Comparison of ENCODE assay signal across 1 fruit fly cellular context in genomic region chr2L:13004059-13004870, dm6.
A peak's percentile ranks its signal among the peaks of the same experiment; 100 is the strongest.
TF ChIP-seq lines count a peak whose summit lies in the region.

TSS of gene Vha68-1 (minus strand) at chr2L:13004107.
TSS of gene mTor (plus strand) at chr2L:13004480.

TF ChIP-seq in whole organism, embryonic, 481 proteins besides CTCF, POLR2A, EP300 and RAD21 (continued from another document and continues in another):
- TF ChIP-seq vfl (GFP tag; optimal IDR thresholded peaks at IDR 0.05; lab: Kevin White, UChicago) (peak; percentile 64), tup (GFP tag; optimal IDR thresholded peaks at IDR 0.05; lab: Kevin White, UChicago) (no peak), CG13624 (GFP tag; optimal IDR thresholded peaks at IDR 0.05; lab: Kevin White, UChicago) (no peak), pros (GFP tag; optimal IDR thresholded peaks at IDR 0.05; lab: Kevin White, UChicago) (no peak), CG6254 (GFP tag; optimal IDR thresholded peaks at IDR 0.05; lab: Kevin White, UChicago) (no peak), CG32772 (GFP tag; IDR thresholded peaks at IDR 0.05; lab: Robert Waterston, UW) (peak; percentile 77), Camta (GFP tag; optimal IDR thresholded peaks at IDR 0.05; lab: Kevin White, UChicago) (peak; percentile 36), bbx (GFP tag; IDR thresholded peaks at IDR 0.05; lab: Robert Waterston, UW; ENCODE audit: partially characterized antibody) (peak; percentile 75), sqz (GFP tag; optimal IDR thresholded peaks at IDR 0.05; lab: Kevin White, UChicago) (no peak), knrl (GFP tag; IDR thresholded peaks at IDR 0.05; lab: Robert Waterston, UW; ENCODE audit: partially characterized antibody) (peak; percentile 91), fru (optimal IDR thresholded peaks at IDR 0.05; lab: Kevin White, UChicago) (no peak), CG18476 (GFP tag; optimal IDR thresholded peaks at IDR 0.05; lab: Kevin White, UChicago) (peak; percentile 49), cad (GFP tag; optimal IDR thresholded peaks at IDR 0.05; lab: Kevin White, UChicago) (no peak), CG7372 (GFP tag; IDR thresholded peaks at IDR 0.05; lab: Robert Waterston, UW) (peak; percentile 64), slbo (GFP tag; IDR thresholded peaks at IDR 0.05; lab: Robert Waterston, UW) (peak; percentile 92), fu2 (GFP tag; optimal IDR thresholded peaks at IDR 0.05; lab: Kevin White, UChicago) (peak; percentile 74), otp (GFP tag; IDR thresholded peaks at IDR 0.05; lab: Robert Waterston, UW) (0 out of 3 replicates have a peak, but pooled peaks have one; percentile 7), zfh1 (GFP tag; IDR thresholded peaks at IDR 0.05; lab: Robert Waterston, UW) (peak; percentile 80), rib (GFP tag; IDR thresholded peaks at IDR 0.05; lab: Robert Waterston, UW) (peak; percentile 61), fd96Cb (tag; optimal IDR thresholded peaks at IDR 0.05; lab: Kevin White, UChicago) (peak; percentile 77), sc (optimal IDR thresholded peaks at IDR 0.05; lab: Kevin White, UChicago) (no peak), sc (GFP tag; optimal IDR thresholded peaks at IDR 0.05; lab: Kevin White, UChicago) (peak; percentile 68), ara (GFP tag; IDR thresholded peaks at IDR 0.05; lab: Robert Waterston, UW) (peak; percentile 53; the same call in 1 of the 2 replicates), D (optimal IDR thresholded peaks at IDR 0.05; lab: Kevin White, UChicago) (no peak), D (GFP tag; optimal IDR thresholded peaks at IDR 0.05; lab: Kevin White, UChicago) (peak; percentile 42), CoRest (tag; optimal IDR thresholded peaks at IDR 0.05; lab: Kevin White, UChicago) (peak; percentile 90), MTF-1 (GFP tag; optimal IDR thresholded peaks at IDR 0.05; lab: Kevin White, UChicago; ENCODE audit: borderline replicate concordance) (no peak), B-H1 (GFP tag; IDR thresholded peaks at IDR 0.05; lab: Robert Waterston, UW) (peak; percentile 68), sd (tag; optimal IDR thresholded peaks at IDR 0.05; lab: Kevin White, UChicago) (no peak), CG8089 (GFP tag; optimal IDR thresholded peaks at IDR 0.05; lab: Kevin White, UChicago) (peak; percentile 56), CG30403 (GFP tag; optimal IDR thresholded peaks at IDR 0.05; lab: Kevin White, UChicago) (peak; percentile 86), sens-2 (GFP tag; IDR thresholded peaks at IDR 0.05; lab: Robert Waterston, UW) (peak; percentile 22; the same call in 1 of the 2 replicates), zen (tag; optimal IDR thresholded peaks at IDR 0.05; lab: Kevin White, UChicago) (peak; percentile 82), CG1647 (GFP tag; optimal IDR thresholded peaks at IDR 0.05; lab: Kevin White, UChicago) (peak; percentile 50), CG17359 (tag; optimal IDR thresholded peaks at IDR 0.05; lab: Kevin White, UChicago) (no peak), zen2 (GFP tag; IDR thresholded peaks at IDR 0.05; lab: Robert Waterston, UW; ENCODE audit: partially characterized antibody) (no peak; the same call in 2 of the 3 replicates), pan (optimal IDR thresholded peaks at IDR 0.05; lab: Kevin White, UChicago) (no peak), pan (GFP tag; optimal IDR thresholded peaks at IDR 0.05 in 1 of 2, IDR thresholded peaks at IDR 0.05 in 1 of 2) (peak in 1 of 2 experiments; percentile 80), ci (GFP tag; IDR thresholded peaks at IDR 0.05; lab: Robert Waterston, UW) (peak; percentile 71), Hmr (GFP tag; optimal IDR thresholded peaks at IDR 0.05; lab: Kevin White, UChicago) (no peak), E2f1 (GFP tag; IDR thresholded peaks at IDR 0.05; lab: Robert Waterston, UW) (peak; percentile 79), dm (GFP tag; optimal IDR thresholded peaks at IDR 0.05; lab: Kevin White, UChicago) (peak; percentile 41), Lhr (GFP tag; optimal IDR thresholded peaks at IDR 0.05; lab: Kevin White, UChicago) (peak; percentile 46), crol (GFP tag; IDR thresholded peaks at IDR 0.05; lab: Robert Waterston, UW) (no peak), Dek (tag; optimal IDR thresholded peaks at IDR 0.05; lab: Kevin White, UChicago) (peak; percentile 82), Rfx (GFP tag; IDR thresholded peaks at IDR 0.05; lab: Robert Waterston, UW) (peak; percentile 89), CG8359 (GFP tag; optimal IDR thresholded peaks at IDR 0.05; lab: Kevin White, UChicago; ENCODE audit: borderline replicate concordance) (no peak), CG7928 (GFP tag; optimal IDR thresholded peaks at IDR 0.05; lab: Kevin White, UChicago) (peak; percentile 90), Hmx (GFP tag; optimal IDR thresholded peaks at IDR 0.05; lab: Kevin White, UChicago) (no peak), sim (GFP tag; IDR thresholded peaks at IDR 0.05; lab: Robert Waterston, UW) (no peak; the same call in 1 of the 2 replicates), Dll (GFP tag; IDR thresholded peaks at IDR 0.05; lab: Robert Waterston, UW; ENCODE audit: partially characterized antibody) (peak; percentile 87), Sox102F (GFP tag; optimal IDR thresholded peaks at IDR 0.05; lab: Kevin White, UChicago) (no peak), vvl (GFP tag; IDR thresholded peaks at IDR 0.05; lab: Robert Waterston, UW) (peak; percentile 72), CG15696 (tag; optimal IDR thresholded peaks at IDR 0.05; lab: Kevin White, UChicago) (peak; percentile 73), tap (tag; optimal IDR thresholded peaks at IDR 0.05; lab: Kevin White, UChicago) (no peak), jing (GFP tag; optimal IDR thresholded peaks at IDR 0.05; lab: Kevin White, UChicago) (peak; percentile 39), hth (optimal IDR thresholded peaks at IDR 0.05; lab: Kevin White, UChicago) (no peak), Hsf (GFP tag; optimal IDR thresholded peaks at IDR 0.05; lab: Kevin White, UChicago) (peak; percentile 80), Sin3A (optimal IDR thresholded peaks at IDR 0.05; lab: Kevin White, UChicago) (peak; percentile 1), Spps (tag; optimal IDR thresholded peaks at IDR 0.05; lab: Kevin White, UChicago) (peak; percentile 39), Antp (GFP tag; optimal IDR thresholded peaks at IDR 0.05; lab: Kevin White, UChicago) (peak; percentile 70), HLH4C (GFP tag; IDR thresholded peaks at IDR 0.05; lab: Robert Waterston, UW; ENCODE audit: partially characterized antibody) (peak; percentile 84), Xrp1 (GFP tag; IDR thresholded peaks at IDR 0.05; lab: Robert Waterston, UW) (peak; percentile 75), tin (GFP tag; optimal IDR thresholded peaks at IDR 0.05; lab: Kevin White, UChicago) (peak; percentile 76), hkb (optimal IDR thresholded peaks at IDR 0.05; lab: Kevin White, UChicago) (no peak), hkb (GFP tag; IDR thresholded peaks at IDR 0.05; lab: Robert Waterston, UW) (peak; percentile 48), pfk (GFP tag; optimal IDR thresholded peaks at IDR 0.05; lab: Kevin White, UChicago) (peak; percentile 36), CG11560 (tag; IDR thresholded peaks at IDR 0.05; lab: Robert Waterston, UW) (peak; percentile 63; the same call in 1 of the 3 replicates), Optix (GFP tag; IDR thresholded peaks at IDR 0.05; lab: Robert Waterston, UW) (no peak), cg (GFP tag; optimal IDR thresholded peaks at IDR 0.05; lab: Kevin White, UChicago) (no peak), Med (GFP tag; lab: Kevin White, UChicago) (peak; percentile 95), CG1602 (GFP tag; optimal IDR thresholded peaks at IDR 0.05; lab: Kevin White, UChicago) (peak; percentile 83), hbn (GFP tag; IDR thresholded peaks at IDR 0.05; lab: Robert Waterston, UW; ENCODE audit: partially characterized antibody) (peak; percentile 70), lmd (GFP tag; IDR thresholded peaks at IDR 0.05; lab: Robert Waterston, UW) (peak; percentile 86), sens (GFP tag; lab: Kevin White, UChicago) (peak; percentile 90), CG7963 (GFP tag; IDR thresholded peaks at IDR 0.05; lab: Robert Waterston, UW; ENCODE audit: partially characterized antibody) (peak; percentile 59), Ptx1 (GFP tag; IDR thresholded peaks at IDR 0.05; lab: Robert Waterston, UW) (peak; percentile 85), toy (GFP tag; IDR thresholded peaks at IDR 0.05; lab: Robert Waterston, UW) (0 out of 2 replicates have a peak, but pooled peaks have one; percentile 46), inv (GFP tag; IDR thresholded peaks at IDR 0.05; lab: Robert Waterston, UW; ENCODE audit: partially characterized antibody) (peak; percentile 82), ro (GFP tag; IDR thresholded peaks at IDR 0.05; lab: Robert Waterston, UW) (0 out of 2 replicates have a peak, but pooled peaks have one; percentile 14), Fer2 (tag; optimal IDR thresholded peaks at IDR 0.05; lab: Kevin White, UChicago) (peak; percentile 70), CG13424 (tag; optimal IDR thresholded peaks at IDR 0.05; lab: Kevin White, UChicago) (peak; percentile 78), pnt (GFP tag; optimal IDR thresholded peaks at IDR 0.05; lab: Kevin White, UChicago) (peak; percentile 75), prd (optimal IDR thresholded peaks at IDR 0.05; lab: Kevin White, UChicago) (no peak), prd (GFP tag; IDR thresholded peaks at IDR 0.05; lab: Robert Waterston, UW) (peak; percentile 87), ham (GFP tag; IDR thresholded peaks at IDR 0.05; lab: Robert Waterston, UW) (peak; percentile 33; the same call in 1 of the 2 replicates), ewg (GFP tag; optimal IDR thresholded peaks at IDR 0.05; lab: Kevin White, UChicago) (no peak), p53 (GFP tag; optimal IDR thresholded peaks at IDR 0.05; lab: Kevin White, UChicago) (peak; percentile 36), ranshi (GFP tag; IDR thresholded peaks at IDR 0.05; lab: Robert Waterston, UW) (peak; percentile 84), pum (GFP tag; optimal IDR thresholded peaks at IDR 0.05; lab: Kevin White, UChicago) (peak; percentile 76), CG16813 (GFP tag; IDR thresholded peaks at IDR 0.05; lab: Robert Waterston, UW; ENCODE audit: partially characterized antibody) (peak; percentile 91), nom (GFP tag; optimal IDR thresholded peaks at IDR 0.05; lab: Kevin White, UChicago) (no peak), Gsc (GFP tag; IDR thresholded peaks at IDR 0.05; lab: Robert Waterston, UW) (peak; percentile 20; the same call in 1 of the 2 replicates), Chrac-16 (GFP tag; optimal IDR thresholded peaks at IDR 0.05; lab: Kevin White, UChicago) (peak; percentile 81), amos (GFP tag; IDR thresholded peaks at IDR 0.05; lab: Robert Waterston, UW; ENCODE audit: partially characterized antibody) (peak; percentile 86), HLH54F (GFP tag; optimal IDR thresholded peaks at IDR 0.05; lab: Kevin White, UChicago) (peak; percentile 82), gt (GFP tag; IDR thresholded peaks at IDR 0.05; lab: Robert Waterston, UW) (no peak), run (tag; optimal IDR thresholded peaks at IDR 0.05; lab: Kevin White, UChicago) (no peak), her (GFP tag; optimal IDR thresholded peaks at IDR 0.05; lab: Kevin White, UChicago) (peak; percentile 19), repo (GFP tag; optimal IDR thresholded peaks at IDR 0.05; lab: Kevin White, UChicago) (peak; percentile 61), cas (GFP tag; IDR thresholded peaks at IDR 0.05; lab: Robert Waterston, UW) (peak; percentile 64; the same call in 1 of the 2 replicates), mirr (GFP tag; optimal IDR thresholded peaks at IDR 0.05; lab: Kevin White, UChicago) (no peak), CG6689 (GFP tag; IDR thresholded peaks at IDR 0.05; lab: Robert Waterston, UW) (peak; percentile 74), CG15479 (GFP tag; optimal IDR thresholded peaks at IDR 0.05; lab: Kevin White, UChicago) (no peak), CG12155 (GFP tag; optimal IDR thresholded peaks at IDR 0.05; lab: Kevin White, UChicago) (peak; percentile 80), dmrt11E (tag; optimal IDR thresholded peaks at IDR 0.05; lab: Kevin White, UChicago) (peak; percentile 75), schlank (tag; optimal IDR thresholded peaks at IDR 0.05; lab: Kevin White, UChicago) (peak; percentile 9), Drgx (GFP tag; IDR thresholded peaks at IDR 0.05; lab: Robert Waterston, UW) (peak; percentile 73), ken (GFP tag; IDR thresholded peaks at IDR 0.05; lab: Robert Waterston, UW) (peak; percentile 79), Myb (GFP tag; optimal IDR thresholded peaks at IDR 0.05; lab: Kevin White, UChicago) (peak; percentile 80), al (GFP tag; IDR thresholded peaks at IDR 0.05; lab: Robert Waterston, UW) (peak; percentile 83), CG15011 (GFP tag; optimal IDR thresholded peaks at IDR 0.05; lab: Kevin White, UChicago) (no peak), CG14710 (tag; optimal IDR thresholded peaks at IDR 0.05; lab: Kevin White, UChicago) (peak; percentile 88), mld (GFP tag; IDR thresholded peaks at IDR 0.05; lab: Robert Waterston, UW; ENCODE audit: partially characterized antibody) (peak; percentile 47; the same call in 2 of the 3 replicates), CG18262 (tag; optimal IDR thresholded peaks at IDR 0.05; lab: Kevin White, UChicago) (no peak), crp (GFP tag; optimal IDR thresholded peaks at IDR 0.05; lab: Kevin White, UChicago) (peak in 1 of 2 experiments; percentile 36), CG8478 (optimal IDR thresholded peaks at IDR 0.05; lab: Kevin White, UChicago) (no peak), Ravus (GFP tag; IDR thresholded peaks at IDR 0.05; lab: Robert Waterston, UW) (peak; percentile 5; the same call in 1 of the 2 replicates), gce (GFP tag; IDR thresholded peaks at IDR 0.05; lab: Robert Waterston, UW) (peak; percentile 49; the same call in 1 of the 3 replicates), chn (GFP tag; optimal IDR thresholded peaks at IDR 0.05; lab: Kevin White, UChicago) (peak; percentile 86), tll (GFP tag; optimal IDR thresholded peaks at IDR 0.05; lab: Kevin White, UChicago) (no peak), CG33213 (GFP tag; optimal IDR thresholded peaks at IDR 0.05; lab: Kevin White, UChicago) (peak; percentile 50), klu (GFP tag; IDR thresholded peaks at IDR 0.05; lab: Robert Waterston, UW) (peak; percentile 76; the same call in 1 of the 2 replicates), Aef1 (GFP tag; IDR thresholded peaks at IDR 0.05; lab: Robert Waterston, UW) (peak; percentile 81), CG9215 (GFP tag; IDR thresholded peaks at IDR 0.05; lab: Robert Waterston, UW) (peak; percentile 84), CG10959 (GFP tag; IDR thresholded peaks at IDR 0.05; lab: Robert Waterston, UW) (peak; percentile 32; the same call in 1 of the 2 replicates), ERR (GFP tag; optimal IDR thresholded peaks at IDR 0.05; lab: Kevin White, UChicago) (peak; percentile 31), eyg (GFP tag; optimal IDR thresholded peaks at IDR 0.05; lab: Kevin White, UChicago) (peak; percentile 31), gsb-n (tag; optimal IDR thresholded peaks at IDR 0.05; lab: Kevin White, UChicago) (no peak)
